Fruit fly (Drosophila melanogaster): Measurements from ENCODE around the gene CG15864.

DNA sequence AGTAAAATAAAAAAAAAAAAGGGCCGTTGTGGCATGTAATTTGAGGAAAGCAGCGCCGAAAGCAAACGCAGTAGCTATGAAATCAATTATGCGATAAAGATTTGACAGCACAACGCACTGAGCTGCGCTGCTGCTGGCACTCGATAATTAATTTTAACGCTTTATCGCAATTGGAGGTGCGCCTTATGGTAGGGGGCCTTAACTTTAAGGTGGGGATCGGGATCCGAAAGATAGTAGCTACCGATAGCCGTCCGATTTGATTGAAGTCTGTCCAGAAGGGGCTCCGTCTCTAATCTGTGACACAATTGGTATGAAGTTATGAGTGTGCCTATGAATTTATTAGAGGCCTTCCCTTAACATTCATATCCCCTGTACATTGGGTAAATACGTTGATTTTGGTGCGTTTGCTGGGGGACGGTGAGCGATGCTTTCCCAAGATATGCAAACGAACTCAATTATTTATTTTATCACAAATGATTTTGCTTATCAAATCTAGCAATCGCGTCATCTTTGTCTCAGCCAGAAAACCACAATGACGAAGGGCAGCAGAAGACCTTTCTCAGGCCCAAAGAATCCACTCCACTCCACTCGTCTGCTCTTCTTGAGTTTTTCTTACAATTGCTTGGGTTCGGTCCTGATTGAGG is 39.7 kb upstream of the CG15864 start:
- TF ChIP-seq crc (GFP tag; optimal IDR thresholded peaks at IDR 0.05), result no peak
- no peak for TF ChIP-seq tap (tag; optimal IDR thresholded peaks at IDR 0.05)
- TF ChIP-seq caup (GFP tag; optimal IDR thresholded peaks at IDR 0.05; ENCODE audit: severe bottlenecking), result no peak
- TF ChIP-seq ara (GFP tag; IDR thresholded peaks at IDR 0.05), result no peak
- no peak for TF ChIP-seq CG17612 (GFP tag; IDR thresholded peaks at IDR 0.05)
- peak; percentile 92; the same call in 1 of the 2 replicates for TF ChIP-seq Lim3 (GFP tag; IDR thresholded peaks at IDR 0.05)
- TF ChIP-seq CG1792 (GFP tag; optimal IDR thresholded peaks at IDR 0.05), result no peak
- no peak for TF ChIP-seq h (optimal IDR thresholded peaks at IDR 0.05)
- no peak for TF ChIP-seq CG11696 (GFP tag; IDR thresholded peaks at IDR 0.05)
- no peak for TF ChIP-seq fd102C (GFP tag; optimal IDR thresholded peaks at IDR 0.05)
- no peak for TF ChIP-seq HmgD (GFP tag; optimal IDR thresholded peaks at IDR 0.05)
- no peak for TF ChIP-seq vfl (GFP tag; optimal IDR thresholded peaks at IDR 0.05)
